Fruit fly (Drosophila melanogaster) whole organism, embryonic: ENCODE measurements around the gene Cortactin.

Experiments used
- Atf-2 ChIP-seq: fragments of 200-800 bp; sonication (Bioruptor generic); optimal IDR thresholded peaks from 2 replicates; lab custom pipeline; 2016; ENCODE audit warnings: missing biosample characterization, missing genetic modification characterization
- Blimp-1 ChIP-seq: fragments of 200-800 bp; sonication (Bioruptor generic); optimal IDR thresholded peaks from 3 replicates; lab custom pipeline; 2018; ENCODE audit warnings: missing biosample characterization, missing genetic modification characterization, mild to moderate bottlenecking, moderate library complexity, missing genetic modification reagents
- CG1024 ChIP-seq: fragments of 200-800 bp; sonication (Bioruptor generic); IDR thresholded peaks from 2 replicates; pipeline ENCODE4 v1.3.6; 2022; ENCODE audit warnings: missing biosample characterization, missing genetic modification characterization
- CG11560 ChIP-seq: fragments of 200-800 bp; sonication (Bioruptor generic); IDR thresholded peaks from 3 replicates; pipeline ENCODE4 v1.3.6; 2022; ENCODE audit warnings: missing biosample characterization, missing genetic modification characterization
- CG14860 ChIP-seq: fragments of 200-800 bp; sonication (Bioruptor generic); IDR thresholded peaks from 3 replicates; pipeline ENCODE4 v1.3.6; 2022; ENCODE audit warnings: missing biosample characterization, missing genetic modification characterization; ENCODE audit not compliant: partially characterized antibody
- CG15696 ChIP-seq: fragments of 200-800 bp; sonication (Bioruptor generic); optimal IDR thresholded peaks from 2 replicates; lab custom pipeline; 2019; ENCODE audit warnings: missing biosample characterization, mild to moderate bottlenecking, missing genetic modification characterization, moderate library complexity
- CG1647 ChIP-seq: fragments of 200-800 bp; sonication (Bioruptor generic); optimal IDR thresholded peaks from 3 replicates; lab custom pipeline; 2016; ENCODE audit warnings: missing biosample characterization, missing genetic modification characterization
- CG16779 ChIP-seq: fragments of 200-800 bp; sonication (Bioruptor generic); IDR thresholded peaks from 2 replicates; pipeline ENCODE4 v1.3.6; 2022; ENCODE audit warnings: missing biosample characterization, missing genetic modification characterization
- CG17802 ChIP-seq: fragments of 200-800 bp; sonication (Bioruptor generic); optimal IDR thresholded peaks from 2 replicates; lab custom pipeline; 2018; ENCODE audit warnings: missing biosample characterization, mild to moderate bottlenecking, missing genetic modification characterization, moderate library complexity
- CG1792 ChIP-seq: fragments of 200-800 bp; sonication (Bioruptor generic); optimal IDR thresholded peaks from 2 replicates; lab custom pipeline; 2016; ENCODE audit warnings: missing biosample characterization, missing genetic modification characterization
- CG18262 ChIP-seq: fragments of 200-800 bp; optimal IDR thresholded peaks from 3 replicates; lab custom pipeline; 2019; ENCODE audit warnings: missing biosample characterization, mild to moderate bottlenecking, missing genetic modification characterization, moderate library complexity
- CG18764 ChIP-seq: fragments of 200-800 bp; sonication (Bioruptor generic); optimal IDR thresholded peaks from 3 replicates; lab custom pipeline; 2016; ENCODE audit warnings: missing biosample characterization, missing genetic modification characterization
- CG31441 ChIP-seq: fragments of 200-800 bp; sonication (Bioruptor generic); IDR thresholded peaks from 2 replicates; pipeline ENCODE4 v1.3.6; 2022; ENCODE audit warnings: missing biosample characterization, missing genetic modification characterization
- CG6654 ChIP-seq: fragments of 200-800 bp; sonication (Bioruptor generic); optimal IDR thresholded peaks from 2 replicates; lab custom pipeline; 2017; ENCODE audit warnings: missing biosample characterization, mild to moderate bottlenecking, missing genetic modification characterization
- CG6683 ChIP-seq: fragments of 200-800 bp; sonication (Bioruptor generic); optimal IDR thresholded peaks from 2 replicates; lab custom pipeline; 2017; ENCODE audit warnings: missing biosample characterization, mild to moderate bottlenecking, missing genetic modification characterization, missing genetic modification reagents
- CG7357 ChIP-seq: fragments of 200-800 bp; sonication (Bioruptor generic); IDR thresholded peaks from 3 replicates; pipeline ENCODE4 v1.3.6; 2022; ENCODE audit warnings: missing biosample characterization, missing genetic modification characterization
- CG8089 ChIP-seq: fragments of 200-800 bp; sonication (Bioruptor generic); optimal IDR thresholded peaks from 3 replicates; lab custom pipeline; 2016; ENCODE audit warnings: missing biosample characterization, missing genetic modification characterization
- CG8281 ChIP-seq: fragments of 200-800 bp; sonication (Bioruptor generic); optimal IDR thresholded peaks from 2 replicates; lab custom pipeline; 2018; ENCODE audit warnings: missing biosample characterization, mild to moderate bottlenecking, missing genetic modification characterization, moderate library complexity
- CG8924 ChIP-seq: fragments of 200-800 bp; optimal IDR thresholded peaks from 3 replicates; lab custom pipeline; 2019; ENCODE audit warnings: missing biosample characterization, mild to moderate bottlenecking, missing genetic modification characterization, moderate library complexity
- CG9727 ChIP-seq: fragments of 200-800 bp; sonication (Bioruptor generic); optimal IDR thresholded peaks from 3 replicates; lab custom pipeline; 2017; ENCODE audit warnings: missing biosample characterization, mild to moderate bottlenecking, missing genetic modification characterization
- CG9876 ChIP-seq: fragments of 200-800 bp; sonication (Bioruptor generic); optimal IDR thresholded peaks from 2 replicates; lab custom pipeline; 2016; ENCODE audit warnings: missing biosample characterization, missing genetic modification characterization
- CHES-1-like ChIP-seq: fragments of 200-800 bp; sonication (Bioruptor generic); optimal IDR thresholded peaks from 2 replicates; lab custom pipeline; 2016; ENCODE audit warnings: missing biosample characterization, missing genetic modification characterization
- CoRest ChIP-seq: fragments of 200-800 bp; sonication (Bioruptor generic); optimal IDR thresholded peaks from 3 replicates; lab custom pipeline; 2018; ENCODE audit warnings: missing biosample characterization, mild to moderate bottlenecking, missing genetic modification characterization, moderate library complexity
- D19A ChIP-seq: fragments of 200-800 bp; optimal IDR thresholded peaks from 3 replicates; lab custom pipeline; 2019; ENCODE audit warnings: missing biosample characterization, mild to moderate bottlenecking, missing genetic modification characterization, moderate library complexity
- Doc3 ChIP-seq: fragments of 200-800 bp; sonication (Bioruptor generic); IDR thresholded peaks from 3 replicates; pipeline ENCODE4 v1.3.6; 2022; ENCODE audit warnings: missing biosample characterization, missing genetic modification characterization; ENCODE audit not compliant: partially characterized antibody
- Dp ChIP-seq: fragments of 200-800 bp; sonication (Bioruptor generic); optimal IDR thresholded peaks from 2 replicates; lab custom pipeline; 2018; ENCODE audit warnings: missing biosample characterization, mild to moderate bottlenecking, missing genetic modification characterization, moderate library complexity
- Med ChIP-seq: fragments of 200-800 bp; sonication (Bioruptor generic); peaks from one replicate; lab custom pipeline; 2016; ENCODE audit warnings: missing biosample characterization, missing genetic modification characterization, mild to moderate bottlenecking, inconsistent platforms, moderate library complexity
- NK7.1 ChIP-seq: fragments of 200-800 bp; sonication (Bioruptor generic); optimal IDR thresholded peaks from 3 replicates; lab custom pipeline; 2016; ENCODE audit warnings: missing biosample characterization, missing genetic modification characterization
- Oaz ChIP-seq: fragments of 200-800 bp; sonication (Bioruptor generic); IDR thresholded peaks from 2 replicates; pipeline ENCODE4 v1.3.6; 2022; ENCODE audit warnings: missing biosample characterization, missing genetic modification characterization
- Xbp1 ChIP-seq: fragments of 200-800 bp; sonication (Bioruptor generic); optimal IDR thresholded peaks from 3 replicates; lab custom pipeline; 2016; ENCODE audit warnings: missing biosample characterization, mild to moderate bottlenecking, missing genetic modification characterization
- Xrp1 ChIP-seq: fragments of 200-800 bp; sonication (Bioruptor generic); IDR thresholded peaks from 2 replicates; pipeline ENCODE4 v1.3.6; 2022; ENCODE audit warnings: missing biosample characterization, missing genetic modification characterization
- ase ChIP-seq: fragments of 200-800 bp; sonication (Bioruptor generic); IDR thresholded peaks from 3 replicates; pipeline ENCODE4 v1.3.6; 2022; ENCODE audit warnings: missing biosample characterization, missing genetic modification characterization
- btn ChIP-seq: fragments of 200-800 bp; sonication (Bioruptor generic); optimal IDR thresholded peaks from 2 replicates; lab custom pipeline; 2016; ENCODE audit warnings: missing biosample characterization, missing genetic modification characterization
- caup ChIP-seq: fragments of 200-800 bp; sonication (Bioruptor generic); optimal IDR thresholded peaks from 3 replicates; lab custom pipeline; 2017; ENCODE audit warnings: missing biosample characterization, mild to moderate bottlenecking, missing genetic modification characterization, moderate library complexity; ENCODE audit not compliant: severe bottlenecking
- cwo ChIP-seq: fragments of 200-800 bp; sonication (Bioruptor generic); optimal IDR thresholded peaks from 3 replicates; lab custom pipeline; 2017; ENCODE audit warnings: missing biosample characterization, missing genetic modification characterization, mild to moderate bottlenecking, moderate library complexity, missing genetic modification reagents
- dpn ChIP-seq, 2 experiments: fragments of 200-800 bp; sonication (Bioruptor generic); optimal IDR thresholded peaks; 3 replicates each; lab custom pipeline; 2016; ENCODE audit warnings: missing biosample characterization in 2 of 2, missing genetic modification characterization in 2 of 2
- gcm ChIP-seq: fragments of 200-800 bp; sonication (Bioruptor generic); optimal IDR thresholded peaks from 2 replicates; lab custom pipeline; 2019; ENCODE audit warnings: missing biosample characterization, mild to moderate bottlenecking, missing genetic modification characterization, moderate library complexity
- gcm2 ChIP-seq: fragments of 200-800 bp; sonication (Bioruptor generic); optimal IDR thresholded peaks from 2 replicates; lab custom pipeline; 2016; ENCODE audit warnings: missing biosample characterization, missing genetic modification characterization
- gfzf ChIP-seq: fragments of 200-800 bp; sonication (Bioruptor generic); optimal IDR thresholded peaks from 2 replicates; lab custom pipeline; 2016; ENCODE audit warnings: missing biosample characterization, mild to moderate bottlenecking, missing genetic modification characterization, moderate library complexity
- hb ChIP-seq: fragments of 200-800 bp; sonication (Bioruptor generic); IDR thresholded peaks from 3 replicates; pipeline ENCODE4 v1.3.6; 2022; ENCODE audit warnings: missing biosample characterization, missing genetic modification characterization; ENCODE audit not compliant: partially characterized antibody
- jing ChIP-seq: fragments of 200-800 bp; sonication (Bioruptor generic); optimal IDR thresholded peaks from 2 replicates; lab custom pipeline; 2018; ENCODE audit warnings: missing biosample characterization, mild to moderate bottlenecking, missing genetic modification characterization
- oc ChIP-seq: fragments of 200-800 bp; sonication (Bioruptor generic); optimal IDR thresholded peaks from 2 replicates; lab custom pipeline; 2018; ENCODE audit warnings: missing biosample characterization, mild to moderate bottlenecking, missing genetic modification characterization, moderate library complexity
- peb ChIP-seq: fragments of 200-800 bp; sonication (Bioruptor generic); IDR thresholded peaks from 2 replicates; pipeline ENCODE4 v1.3.6; 2022; ENCODE audit warnings: missing biosample characterization, missing genetic modification characterization
- phol ChIP-seq: fragments of 200-800 bp; sonication (Bioruptor generic); optimal IDR thresholded peaks from 3 replicates; lab custom pipeline; 2018; ENCODE audit warnings: missing biosample characterization, mild to moderate bottlenecking, missing genetic modification characterization, moderate library complexity
- ranshi ChIP-seq: fragments of 200-800 bp; sonication (Bioruptor generic); IDR thresholded peaks from 2 replicates; pipeline ENCODE4 v1.3.6; 2022; ENCODE audit warnings: missing biosample characterization, missing genetic modification characterization
- schlank ChIP-seq: fragments of 200-800 bp; sonication (Bioruptor generic); optimal IDR thresholded peaks from 2 replicates; lab custom pipeline; 2018; ENCODE audit warnings: missing biosample characterization, mild to moderate bottlenecking, missing genetic modification characterization
- stwl ChIP-seq: fragments of 200-800 bp; sonication (Bioruptor generic); optimal IDR thresholded peaks from 3 replicates; lab custom pipeline; 2018; ENCODE audit warnings: missing biosample characterization, mild to moderate bottlenecking, missing genetic modification characterization, moderate library complexity
- zf30C ChIP-seq: fragments of 200-800 bp; sonication (Bioruptor generic); optimal IDR thresholded peaks from 3 replicates; lab custom pipeline; 2018; ENCODE audit warnings: missing biosample characterization, mild to moderate bottlenecking, missing genetic modification characterization

Cortactin gene

dm6 chr3R:21107907-21108591 is 43.8 kb upstream of the Cortactin start, which contains the start of the genes Sec15 and rtet (continued):
- TF ChIP-seq peb (GFP tag; lab: Robert Waterston, UW) = peak; percentile 30; the same call in 1 of the 2 replicates
- no peak for TF ChIP-seq schlank (tag; lab: Kevin White, UChicago)
- peak; percentile 21 for TF ChIP-seq CG9876 (GFP tag; lab: Kevin White, UChicago)
- peak; percentile 71 for TF ChIP-seq CoRest
- TF ChIP-seq Xbp1 (GFP tag; lab: Kevin White, UChicago) = peak; percentile 69
- peak; percentile 41 for TF ChIP-seq caup
- TF ChIP-seq CG31441 (GFP tag; lab: Robert Waterston, UW) = peak; percentile 55
- peak; percentile 78 for TF ChIP-seq CG18764 (GFP tag; lab: Kevin White, UChicago)
- no peak for TF ChIP-seq oc
- TF ChIP-seq CG18262 (tag; lab: Kevin White, UChicago) = peak; percentile 54
- TF ChIP-seq cwo = peak; percentile 39
- peak; percentile 39; the same call in 1 of the 3 replicates for TF ChIP-seq ase
- TF ChIP-seq CG14860 (GFP tag; lab: Robert Waterston, UW) = peak; percentile 43; the same call in 2 of the 3 replicates
- TF ChIP-seq CG8281 (tag; lab: Kevin White, UChicago) = no peak
- no peak for TF ChIP-seq gfzf (GFP tag; lab: Kevin White, UChicago)
- peak; percentile 56 for TF ChIP-seq CHES-1-like (GFP tag; lab: Kevin White, UChicago)
- no peak for TF ChIP-seq gcm2
- peak; percentile 80 for TF ChIP-seq CG8924 (tag; lab: Kevin White, UChicago)
- TF ChIP-seq Atf-2 (GFP tag; lab: Kevin White, UChicago) = no peak
- peak; percentile 79 for TF ChIP-seq CG15696 (tag; lab: Kevin White, UChicago)
- TF ChIP-seq hb (GFP tag; lab: Robert Waterston, UW) = peak; percentile 9; the same call in 2 of the 3 replicates
- no peak for TF ChIP-seq CG1647
- peak; percentile 48; the same call in 1 of the 2 replicates for TF ChIP-seq CG1024
- TF ChIP-seq gcm (GFP tag; lab: Kevin White, UChicago) = no peak
- no peak for TF ChIP-seq jing
- TF ChIP-seq phol (tag; lab: Kevin White, UChicago) = peak; percentile 91
- TF ChIP-seq D19A = no peak
- peak; percentile 95 for TF ChIP-seq CG11560 (tag; lab: Robert Waterston, UW)
- TF ChIP-seq Dp (GFP tag; lab: Kevin White, UChicago) = peak; percentile 80
- TF ChIP-seq Xrp1 = peak; percentile 80
- TF ChIP-seq Doc3 (GFP tag; lab: Robert Waterston, UW) = 0 out of 3 replicates have a peak, but pooled peaks have one; percentile 43
- TF ChIP-seq CG6683 (GFP tag; lab: Kevin White, UChicago) = peak; percentile 2
- TF ChIP-seq CG17802 (tag; lab: Kevin White, UChicago) = peak; percentile 49
- TF ChIP-seq CG6654 = no peak
- TF ChIP-seq CG7357 (GFP tag; lab: Robert Waterston, UW) = no peak
- peak; percentile 91 for TF ChIP-seq CG1792 (GFP tag; lab: Kevin White, UChicago)
- no peak for TF ChIP-seq btn (GFP tag; lab: Kevin White, UChicago)
- peak; percentile 79 for TF ChIP-seq CG9727 (GFP tag; lab: Kevin White, UChicago)
- 0 out of 2 replicates have a peak, but pooled peaks have one; percentile 17 for TF ChIP-seq Oaz (GFP tag; lab: Robert Waterston, UW)
- peak in 1 of 2 experiments; percentile 72 for TF ChIP-seq dpn (GFP tag; optimal IDR thresholded peaks at IDR 0.05; lab: Kevin White, UChicago)
- TF ChIP-seq NK7.1 (GFP tag; lab: Kevin White, UChicago) = no peak
- TF ChIP-seq zf30C (GFP tag; lab: Kevin White, UChicago) = no peak
- peak; percentile 89 for TF ChIP-seq Blimp-1 (GFP tag; lab: Kevin White, UChicago)
- TF ChIP-seq CG8089 = peak; percentile 17
- peak; percentile 44 for TF ChIP-seq stwl (tag; lab: Kevin White, UChicago)
- 0 out of 2 replicates have a peak, but pooled peaks have one; percentile 24 for TF ChIP-seq ranshi (GFP tag; lab: Robert Waterston, UW)
- TF ChIP-seq Med (GFP tag; lab: Kevin White, UChicago) = peak; percentile 84
- TF ChIP-seq CG16779 = 0 out of 2 replicates have a peak, but pooled peaks have one; percentile 26
